Worm (Caenorhabditis elegans) whole organism, mixed stage, embryonic: ENCODE data around the gene ooc-3.

ENCODE experiments used
- M03D4.4 ChIP-seq: sonication (generic microtip); optimal IDR thresholded peaks from 2 replicates; lab custom pipeline; 2017; ENCODE audit warnings: mild to moderate bottlenecking, missing genetic modification characterization, missing compliant biosample characterization
- elt-3 ChIP-seq: fragments of 150-350 bp; optimal IDR thresholded peaks from 2 replicates; lab custom pipeline; 2014; ENCODE audit warnings: missing biosample characterization, missing genetic modification characterization
- lsy-2 ChIP-seq: fragments of 150-350 bp; optimal IDR thresholded peaks from 2 replicates; lab custom pipeline; 2014; ENCODE audit warnings: missing biosample characterization, missing genetic modification characterization
- nhr-28 ChIP-seq: fragments of 150-350 bp; optimal IDR thresholded peaks from 2 replicates; lab custom pipeline; 2014; ENCODE audit warnings: missing biosample characterization, missing genetic modification characterization
- snpc-4 ChIP-seq: fragments of 150-350 bp; optimal IDR thresholded peaks from 2 replicates; lab custom pipeline; 2014; ENCODE audit warnings: missing biosample characterization, missing genetic modification characterization
- unc-62 ChIP-seq: fragments of 150-350 bp; optimal IDR thresholded peaks from 2 replicates; lab custom pipeline; 2014; ENCODE audit warnings: missing biosample characterization, missing genetic modification reagents, missing genetic modification characterization

ce11 chrII:11467541-11467940, 27.6 kb downstream of the ooc-3 start, which contains the start of gene klp-17:
- TF ChIP-seq unc-62 (GFP tag; lab: Kevin White, UChicago) (no peak), lsy-2 (no peak), snpc-4 (tag; lab: Kevin White, UChicago) (no peak), M03D4.4 (tag; lab: Kevin White, UChicago) (no peak), elt-3 (tag; lab: Kevin White, UChicago) (no peak), nhr-28 (tag; lab: Kevin White, UChicago) (no peak)
